Worm (Caenorhabditis elegans) whole organism, young adult: ENCODE results near the gene msp-152.

Source experiments
- B0019.2 ChIP-seq: fragments of 200-800 bp; sonication (Bioruptor generic); conservative IDR thresholded peaks from 2 replicates; pipeline ENCODE4 v1.3.6; 2022; ENCODE audit warnings: missing genetic modification reagents, missing genetic modification characterization, missing compliant biosample characterization
- B0336.3 ChIP-seq: fragments of 200-800 bp; sonication (Bioruptor generic); IDR thresholded peaks from 2 replicates; pipeline ENCODE4 v1.3.6; 2022; ENCODE audit warnings: missing genetic modification characterization, missing compliant biosample characterization
- F52B5.7 ChIP-seq: sonication (generic microtip); optimal IDR thresholded peaks from 2 replicates; lab custom pipeline; 2016; ENCODE audit warnings: mild to moderate bottlenecking, missing genetic modification characterization, missing compliant biosample characterization
- F55B11.4 ChIP-seq: sonication (generic microtip); optimal IDR thresholded peaks from 2 replicates; lab custom pipeline; 2016; ENCODE audit warnings: missing compliant biosample characterization, missing genetic modification characterization, borderline replicate concordance; ENCODE audit not compliant: insufficient read depth
- F57A8.1 ChIP-seq: fragments of 200-800 bp; sonication (Bioruptor generic); optimal IDR thresholded peaks from 2 replicates; lab custom pipeline; 2018; ENCODE audit warnings: mild to moderate bottlenecking, missing genetic modification characterization, moderate library complexity, missing compliant biosample characterization
- K11D2.4 ChIP-seq: fragments of 200-800 bp; sonication (Bioruptor generic); IDR thresholded peaks from 2 replicates; pipeline ENCODE4 v1.3.6; 2022; ENCODE audit warnings: missing genetic modification reagents, missing genetic modification characterization, missing compliant biosample characterization
- T07F8.4 ChIP-seq: sonication (generic microtip); optimal IDR thresholded peaks from 2 replicates; lab custom pipeline; 2016; ENCODE audit warnings: mild to moderate bottlenecking, missing genetic modification characterization, moderate library complexity, missing compliant biosample characterization
- T26A5.8 ChIP-seq: sonication (generic microtip); optimal IDR thresholded peaks from 2 replicates; lab custom pipeline; 2016; ENCODE audit warnings: missing genetic modification characterization, missing compliant biosample characterization
- Y53G8AR.9 ChIP-seq: fragments of 200-800 bp; sonication (Bioruptor generic); conservative IDR thresholded peaks from 2 replicates; pipeline ENCODE4 v1.3.6; 2022; ENCODE audit warnings: missing genetic modification reagents, missing genetic modification characterization, missing compliant biosample characterization
- Y79H2A.3 ChIP-seq: fragments of 200-800 bp; sonication (Bioruptor generic); conservative IDR thresholded peaks from 2 replicates; pipeline ENCODE4 v1.3.6; 2022; ENCODE audit warnings: missing genetic modification reagents, missing genetic modification characterization, missing compliant biosample characterization
- akir-1 ChIP-seq: fragments of 200-800 bp; sonication (Bioruptor generic); optimal IDR thresholded peaks from 2 replicates; lab custom pipeline; 2018; ENCODE audit warnings: mild to moderate bottlenecking, missing genetic modification characterization, moderate library complexity, missing compliant biosample characterization
- atf-7 ChIP-seq: sonication (generic microtip); optimal IDR thresholded peaks from 2 replicates; lab custom pipeline; 2017; ENCODE audit warnings: mild to moderate bottlenecking, missing genetic modification characterization, missing compliant biosample characterization
- athp-1 ChIP-seq: sonication (generic microtip); optimal IDR thresholded peaks from 2 replicates; lab custom pipeline; 2017; ENCODE audit warnings: mild to moderate bottlenecking, missing genetic modification characterization, missing compliant biosample characterization
- attf-5 ChIP-seq: fragments of 200-800 bp; sonication (Bioruptor generic); optimal IDR thresholded peaks from 2 replicates; lab custom pipeline; 2018; ENCODE audit warnings: mild to moderate bottlenecking, missing genetic modification characterization, missing compliant biosample characterization
- bed-1 ChIP-seq: fragments of 200-800 bp; sonication (Bioruptor generic); IDR thresholded peaks from 2 replicates; pipeline ENCODE4 v1.3.6; 2022; ENCODE audit warnings: missing genetic modification reagents, missing genetic modification characterization, missing compliant biosample characterization
- ccch-3 ChIP-seq: fragments of 200-800 bp; sonication (Bioruptor generic); optimal IDR thresholded peaks from 2 replicates; lab custom pipeline; 2018; ENCODE audit warnings: mild to moderate bottlenecking, missing genetic modification characterization, missing compliant biosample characterization
- ceh-100 ChIP-seq: fragments of 200-800 bp; sonication (Bioruptor generic); IDR thresholded peaks from 2 replicates; pipeline ENCODE4 v1.3.6; 2022; ENCODE audit warnings: missing genetic modification reagents, missing genetic modification characterization, missing compliant biosample characterization
- ceh-27 ChIP-seq: fragments of 200-800 bp; sonication (Bioruptor generic); optimal IDR thresholded peaks from 2 replicates; lab custom pipeline; 2018; ENCODE audit warnings: mild to moderate bottlenecking, missing genetic modification characterization, moderate library complexity, missing compliant biosample characterization
- ceh-40 ChIP-seq: fragments of 200-800 bp; sonication (Bioruptor generic); IDR thresholded peaks from 2 replicates; pipeline ENCODE4 v1.3.6; 2022; ENCODE audit warnings: missing genetic modification characterization, missing compliant biosample characterization
- die-1 ChIP-seq: sonication (generic microtip); optimal IDR thresholded peaks from 2 replicates; lab custom pipeline; 2016; ENCODE audit warnings: missing genotype, mild to moderate bottlenecking, missing genetic modification characterization, missing compliant biosample characterization
- dpff-1 ChIP-seq: sonication (generic microtip); optimal IDR thresholded peaks from 2 replicates; lab custom pipeline; 2017; ENCODE audit warnings: mild to moderate bottlenecking, missing genetic modification characterization, missing compliant biosample characterization
- egl-18 ChIP-seq: fragments of 200-800 bp; sonication (Bioruptor generic); IDR thresholded peaks from 2 replicates; pipeline ENCODE4 v1.3.6; 2022; ENCODE audit warnings: missing genetic modification reagents, missing genetic modification characterization, missing compliant biosample characterization
- ets-4 ChIP-seq: fragments of 200-800 bp; sonication (Bioruptor generic); optimal IDR thresholded peaks from 2 replicates; lab custom pipeline; 2018; ENCODE audit warnings: mild to moderate bottlenecking, missing genetic modification characterization, missing compliant biosample characterization
- hlh-12 ChIP-seq: sonication (generic microtip); optimal IDR thresholded peaks from 2 replicates; lab custom pipeline; 2016; ENCODE audit warnings: missing genetic modification characterization, missing compliant biosample characterization
- hmg-20 ChIP-seq: fragments of 200-800 bp; sonication (Bioruptor generic); IDR thresholded peaks from 2 replicates; pipeline ENCODE4 v1.3.6; 2022; ENCODE audit warnings: missing genetic modification reagents, missing genetic modification characterization, missing compliant biosample characterization
- hsf-1 ChIP-seq: fragments of 200-800 bp; sonication (Bioruptor generic); IDR thresholded peaks from 2 replicates; pipeline ENCODE4 v1.3.6; 2022; ENCODE audit warnings: missing genetic modification reagents, missing genetic modification characterization, missing compliant biosample characterization
- let-526 ChIP-seq: fragments of 200-800 bp; sonication (Bioruptor generic); IDR thresholded peaks from 2 replicates; pipeline ENCODE4 v1.3.6; 2022; ENCODE audit warnings: missing genetic modification reagents, missing genetic modification characterization, missing compliant biosample characterization
- lin-40 ChIP-seq: sonication (generic microtip); optimal IDR thresholded peaks from 2 replicates; lab custom pipeline; 2016; ENCODE audit warnings: missing genetic modification characterization, mild to moderate bottlenecking, missing compliant biosample characterization, missing genotype, missing genetic modification reagents
- lsy-27 ChIP-seq: sonication (generic microtip); optimal IDR thresholded peaks from 2 replicates; lab custom pipeline; 2017; ENCODE audit warnings: missing genetic modification characterization, mild to moderate bottlenecking, missing compliant biosample characterization, antibody characterized with exemption, missing genotype, borderline replicate concordance; ENCODE audit not compliant: insufficient read depth
- madf-3 ChIP-seq: fragments of 200-800 bp; sonication (Bioruptor generic); IDR thresholded peaks from 2 replicates; pipeline ENCODE4 v1.3.6; 2022; ENCODE audit warnings: missing genetic modification reagents, missing genetic modification characterization, missing compliant biosample characterization
- madf-8 ChIP-seq: fragments of 200-800 bp; sonication (Bioruptor generic); conservative IDR thresholded peaks from 2 replicates; pipeline ENCODE4 v1.3.6; 2022; ENCODE audit warnings: missing genetic modification reagents, missing genetic modification characterization, missing compliant biosample characterization
- mcd-1 ChIP-seq: fragments of 200-800 bp; sonication (Bioruptor generic); IDR thresholded peaks from 2 replicates; pipeline ENCODE4 v1.3.6; 2022; ENCODE audit warnings: missing genetic modification reagents, missing genetic modification characterization, missing compliant biosample characterization
- mxl-1 ChIP-seq: sonication (generic microtip); optimal IDR thresholded peaks from 2 replicates; lab custom pipeline; 2016; ENCODE audit warnings: missing genetic modification characterization, missing compliant biosample characterization
- nfyb-1 ChIP-seq: fragments of 200-800 bp; sonication (Bioruptor generic); IDR thresholded peaks from 2 replicates; pipeline ENCODE4 v1.3.6; 2022; ENCODE audit warnings: missing genetic modification reagents, missing genetic modification characterization, missing compliant biosample characterization
- nhr-120 ChIP-seq: fragments of 200-800 bp; sonication (Bioruptor generic); IDR thresholded peaks from 2 replicates; pipeline ENCODE4 v1.3.6; 2022; ENCODE audit warnings: missing genetic modification characterization, missing compliant biosample characterization
- nhr-27 ChIP-seq: fragments of 200-800 bp; sonication (Bioruptor generic); optimal IDR thresholded peaks from 2 replicates; lab custom pipeline; 2018; ENCODE audit warnings: mild to moderate bottlenecking, missing genetic modification characterization, moderate library complexity, missing compliant biosample characterization
- nhr-90 ChIP-seq: sonication (generic microtip); optimal IDR thresholded peaks from 2 replicates; lab custom pipeline; 2016; ENCODE audit warnings: missing genotype, mild to moderate bottlenecking, missing genetic modification characterization, missing compliant biosample characterization
- pbrm-1 ChIP-seq: fragments of 200-800 bp; sonication (Bioruptor generic); IDR thresholded peaks from 2 replicates; pipeline ENCODE4 v1.3.6; 2022; ENCODE audit warnings: missing genetic modification reagents, missing genetic modification characterization, missing compliant biosample characterization
- rpc-1 ChIP-seq, 2 experiments: fragments of 150-350 bp in 1 of 2; sonication (generic microtip) in 1 of 2; optimal IDR thresholded peaks; 2 replicates each; lab custom pipeline; 2014 to 2018; ENCODE audit warnings: missing biosample characterization in 1 of 2, missing genetic modification characterization in 1 of 2, missing genetic modification reagents in 1 of 2, missing genotype in 1 of 2
- sdz-38 ChIP-seq: sonication (generic microtip); optimal IDR thresholded peaks from 2 replicates; lab custom pipeline; 2016; ENCODE audit warnings: missing genotype, missing genetic modification characterization, missing compliant biosample characterization
- snpc-4 ChIP-seq, 5 experiments: fragments of 150-350 bp in 1 of 5; sonication (generic microtip) in 4 of 5; optimal IDR thresholded peaks; 2 replicates each; lab custom pipeline; 2014 to 2018; ENCODE audit warnings: missing genetic modification characterization in 5 of 5, missing biosample characterization in 3 of 5, antibody characterized with exemption in 2 of 5, mild to moderate bottlenecking in 2 of 5, missing compliant biosample characterization in 2 of 5, missing genotype in 2 of 5, moderate library complexity in 2 of 5, missing genetic modification reagents in 1 of 5
- tbp1 ChIP-seq: fragments of 200-800 bp; sonication (Bioruptor generic); optimal IDR thresholded peaks from 2 replicates; lab custom pipeline; 2018; ENCODE audit warnings: mild to moderate bottlenecking, missing genetic modification characterization, missing compliant biosample characterization
- zfh-2 ChIP-seq: fragments of 200-800 bp; sonication (Bioruptor generic); conservative IDR thresholded peaks from 2 replicates; pipeline ENCODE4 v1.3.6; 2022; ENCODE audit warnings: missing genetic modification reagents, missing genetic modification characterization, missing compliant biosample characterization
- ztf-22 ChIP-seq: fragments of 200-800 bp; sonication (Bioruptor generic); optimal IDR thresholded peaks from 2 replicates; lab custom pipeline; 2018; ENCODE audit warnings: mild to moderate bottlenecking, missing genetic modification characterization, moderate library complexity, missing compliant biosample characterization
- ztf-25 ChIP-seq: fragments of 200-800 bp; sonication (Bioruptor generic); IDR thresholded peaks from 2 replicates; pipeline ENCODE4 v1.3.6; 2022; ENCODE audit warnings: missing genetic modification reagents, missing genetic modification characterization, missing compliant biosample characterization
- ztf-6 ChIP-seq: fragments of 200-800 bp; sonication (Bioruptor generic); IDR thresholded peaks from 2 replicates; pipeline ENCODE4 v1.3.6; 2022; ENCODE audit warnings: missing genetic modification reagents, missing genetic modification characterization, missing compliant biosample characterization

Gene msp-152

ce11 chrII:4891012-4891775 lies 41.6 kb upstream of the msp-152 start, which contains the start of gene gst-9 (continued):
- TF ChIP-seq T26A5.8 (tag; lab: Kevin White, UChicago) (no peak), ztf-22 (GFP tag; lab: Kevin White, UChicago) (peak; percentile 62), F52B5.7 (tag; lab: Kevin White, UChicago) (peak; percentile 51), Y79H2A.3 (GFP tag; lab: Robert Waterston, UW) (no peak), sdz-38 (no peak), nfyb-1 (GFP tag; lab: Robert Waterston, UW) (no peak), B0019.2 (GFP tag; lab: Robert Waterston, UW) (no peak), hmg-20 (GFP tag; lab: Robert Waterston, UW) (no peak), zfh-2 (GFP tag; lab: Robert Waterston, UW) (no peak), ceh-100 (GFP tag; lab: Robert Waterston, UW) (no peak), madf-3 (GFP tag; lab: Robert Waterston, UW) (peak; percentile 44; the same call in 1 of the 2 replicates), ets-4 (GFP tag; lab: Kevin White, UChicago) (no peak), lsy-27 (no peak), F57A8.1 (GFP tag; lab: Kevin White, UChicago) (no peak), dpff-1 (no peak), pbrm-1 (0 out of 2 replicates have a peak, but pooled peaks have one; percentile 53), ztf-25 (GFP tag; lab: Robert Waterston, UW) (no peak), T07F8.4 (no peak), hsf-1 (GFP tag; lab: Robert Waterston, UW) (no peak), F55B11.4 (tag; lab: Kevin White, UChicago) (no peak), nhr-27 (tag; lab: Kevin White, UChicago) (no peak), snpc-4 (GFP tag; optimal IDR thresholded peaks at IDR 0.05; lab: Kevin White, UChicago) (no peak), snpc-4 (tag; optimal IDR thresholded peaks at IDR 0.05; lab: Kevin White, UChicago) (peak in 2 of 4 experiments; percentile 4 to 16), mxl-1 (tag; lab: Kevin White, UChicago) (no peak), nhr-120 (GFP tag; lab: Robert Waterston, UW) (no peak), akir-1 (no peak), nhr-90 (tag; lab: Kevin White, UChicago) (peak; percentile 36), rpc-1 (optimal IDR thresholded peaks at IDR 0.05; lab: Kevin White, UChicago) (no peak), rpc-1 (tag; optimal IDR thresholded peaks at IDR 0.05; lab: Kevin White, UChicago) (no peak), egl-18 (no peak), tbp1 (GFP tag; lab: Kevin White, UChicago) (peak; percentile 52), athp-1 (tag; lab: Kevin White, UChicago) (no peak), die-1 (tag; lab: Kevin White, UChicago) (no peak), lin-40 (tag; lab: Kevin White, UChicago) (peak; percentile 44), bed-1 (GFP tag; lab: Robert Waterston, UW) (no peak), let-526 (GFP tag; lab: Robert Waterston, UW) (no peak), Y53G8AR.9 (GFP tag; lab: Robert Waterston, UW) (peak; percentile 83), atf-7 (peak; percentile 64), attf-5 (GFP tag; lab: Kevin White, UChicago) (peak; percentile 60), ceh-27 (no peak), mcd-1 (GFP tag; lab: Robert Waterston, UW) (peak; percentile 30; the same call in 1 of the 2 replicates), K11D2.4 (GFP tag; lab: Robert Waterston, UW) (peak; percentile 68; the same call in 1 of the 2 replicates), B0336.3 (GFP tag; lab: Robert Waterston, UW) (peak; percentile 69), ccch-3 (GFP tag; lab: Kevin White, UChicago) (no peak), hlh-12 (tag; lab: Kevin White, UChicago) (no peak), madf-8 (GFP tag; lab: Robert Waterston, UW) (no peak), ztf-6 (GFP tag; lab: Robert Waterston, UW) (no peak), ceh-40 (GFP tag; lab: Robert Waterston, UW) (0 out of 2 replicates have a peak, but pooled peaks have one; percentile 13)
